Fruit fly (Drosophila melanogaster) Kc167 (cell line): ENCODE results near the gene CSN6.

Experiments used
- Myc ChIP-seq: fragments of >200 bp; optimal IDR thresholded peaks from 2 replicates; lab custom pipeline; 2017; ENCODE audit warnings: missing external identifiers
- Sin3A ChIP-seq: fragments of >200 bp; optimal IDR thresholded peaks from 2 replicates; lab custom pipeline; 2018; ENCODE audit warnings: missing external identifiers
- h ChIP-seq: fragments of >200 bp; optimal IDR thresholded peaks from 3 replicates; lab custom pipeline; 2018; ENCODE audit warnings: missing external identifiers
- insv ChIP-seq: fragments of >200 bp; optimal IDR thresholded peaks from 3 replicates; lab custom pipeline; 2018; ENCODE audit warnings: missing external identifiers
- psq ChIP-seq: fragments of >200 bp; optimal IDR thresholded peaks from 2 replicates; lab custom pipeline; 2017; ENCODE audit warnings: missing external identifiers
- ttk ChIP-seq: sonication (Bioruptor generic); optimal IDR thresholded peaks from 2 replicates; lab custom pipeline; 2017; ENCODE audit warnings: missing external identifiers

CSN6 gene

DNA sequence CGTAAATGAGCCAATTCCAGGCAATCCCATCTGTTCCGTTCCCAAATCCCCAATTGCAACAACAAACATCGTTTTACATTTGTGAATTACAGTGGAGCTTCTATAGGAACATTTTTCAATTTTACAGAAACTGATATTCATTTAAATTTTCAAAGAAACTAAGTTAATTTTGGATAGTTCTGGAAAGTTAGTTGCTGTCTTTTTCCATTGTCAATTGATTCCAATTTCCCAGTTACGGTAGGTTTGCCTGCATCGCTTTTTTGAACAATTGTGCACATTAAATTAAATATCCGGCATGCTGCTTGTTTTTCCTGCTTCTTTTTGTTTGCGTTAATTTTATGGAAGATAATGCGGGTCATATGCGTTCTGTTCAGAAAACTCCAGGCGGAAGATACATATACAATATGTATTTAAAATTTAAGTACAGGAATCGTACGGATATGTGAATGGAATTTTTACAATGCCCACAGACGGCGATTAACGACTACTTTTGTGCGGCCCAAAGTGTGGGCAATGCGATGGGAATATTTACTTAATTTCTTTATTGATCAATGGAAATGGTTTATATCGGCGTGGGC lies 47.5 kb downstream of the CSN6 start:
- TF ChIP-seq insv (lab: Kevin White, UChicago) (no peak), psq (lab: Kevin White, UChicago) (no peak), Sin3A (lab: Kevin White, UChicago) (no peak), h (lab: Kevin White, UChicago) (no peak), ttk (lab: Kevin White, UChicago) (no peak), Myc (lab: Kevin White, UChicago) (no peak)

DNA sequence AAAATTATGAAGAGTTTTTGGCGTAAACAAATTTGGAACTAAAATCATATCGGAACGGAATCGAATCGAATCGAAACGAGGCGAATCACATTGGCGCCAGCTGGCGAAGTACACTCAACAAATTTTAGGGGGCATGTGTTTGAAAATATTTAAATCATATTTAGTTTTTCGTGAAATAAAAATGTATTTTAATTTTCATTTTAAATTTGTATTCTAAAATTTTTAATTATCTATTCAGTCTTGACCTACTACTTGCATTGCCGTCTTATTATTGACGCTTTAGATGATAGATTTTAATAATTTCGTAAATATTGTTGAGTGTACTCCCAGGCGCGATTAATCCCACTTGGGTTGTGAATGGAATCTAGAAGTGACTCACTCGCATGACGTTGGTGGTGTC lies 48.6 kb downstream of the CSN6 start:
- no peak for TF ChIP-seq Myc (lab: Kevin White, UChicago)
- no peak for TF ChIP-seq h (lab: Kevin White, UChicago)
- no peak for TF ChIP-seq Sin3A (lab: Kevin White, UChicago)
- no peak for TF ChIP-seq ttk (lab: Kevin White, UChicago)
- no peak for TF ChIP-seq insv (lab: Kevin White, UChicago)
- no peak for TF ChIP-seq psq (lab: Kevin White, UChicago)

DNA sequence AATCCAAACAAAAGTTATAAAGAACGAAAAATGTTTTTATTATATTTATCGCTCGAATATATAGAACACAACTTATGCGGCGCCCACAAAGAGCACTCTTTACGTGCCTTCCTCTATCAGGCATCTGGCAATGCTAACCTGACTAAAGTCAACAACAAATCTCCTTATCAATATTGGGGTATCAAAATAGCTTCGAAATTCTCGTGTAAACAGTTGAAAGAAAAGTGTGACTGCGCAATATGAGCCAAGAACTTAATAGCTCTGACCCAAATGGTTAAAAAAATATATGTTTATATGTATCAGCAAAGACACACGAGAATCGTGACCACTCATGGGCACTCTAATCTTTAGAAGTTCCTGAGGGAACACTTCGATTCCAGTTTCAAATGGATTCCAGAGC lies 50.6 kb downstream of the CSN6 start:
- TF ChIP-seq ttk (lab: Kevin White, UChicago) (no peak), h (lab: Kevin White, UChicago) (no peak), insv (lab: Kevin White, UChicago) (no peak), Sin3A (lab: Kevin White, UChicago) (no peak), Myc (lab: Kevin White, UChicago) (no peak), psq (lab: Kevin White, UChicago) (no peak)
